Worm (Caenorhabditis elegans): ENCODE results near the gene ech-5.
"Not testable (repeated sequence)": the region's sequence is repeated elsewhere in the genome, so short reads cannot be mapped to it uniquely, and the experiment has no call there.

Gene ech-5

DNA sequence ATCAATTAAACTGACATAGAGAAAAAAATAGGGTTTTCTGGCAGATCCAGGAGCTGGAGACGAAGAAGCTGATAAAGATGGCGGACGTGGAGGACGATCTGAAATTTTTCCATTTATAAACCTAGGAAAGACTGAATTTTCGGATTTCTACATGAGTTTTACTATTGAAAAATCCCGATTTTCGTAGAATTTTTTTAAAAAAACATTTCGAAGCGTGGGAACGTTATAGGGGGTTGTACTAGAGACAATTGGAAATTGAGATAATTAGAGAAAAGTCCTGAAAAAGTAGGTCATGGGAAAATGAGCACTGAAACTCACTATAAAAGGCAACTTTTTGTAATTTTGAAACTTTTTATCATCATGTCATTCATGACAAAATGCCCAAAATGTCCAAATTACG is 25.8 kb upstream of the ech-5 start, which contains the start of gene F56B3.9:
Gene F56B3.9, plus strand, starts transcription at position 301 of the 400 bp plus-strand sequence.
- TF ChIP-seq nhr-232, sdc-2, ttx-3 (tag; optimal IDR thresholded peaks at IDR 0.05): not testable (repeated sequence)

DNA sequence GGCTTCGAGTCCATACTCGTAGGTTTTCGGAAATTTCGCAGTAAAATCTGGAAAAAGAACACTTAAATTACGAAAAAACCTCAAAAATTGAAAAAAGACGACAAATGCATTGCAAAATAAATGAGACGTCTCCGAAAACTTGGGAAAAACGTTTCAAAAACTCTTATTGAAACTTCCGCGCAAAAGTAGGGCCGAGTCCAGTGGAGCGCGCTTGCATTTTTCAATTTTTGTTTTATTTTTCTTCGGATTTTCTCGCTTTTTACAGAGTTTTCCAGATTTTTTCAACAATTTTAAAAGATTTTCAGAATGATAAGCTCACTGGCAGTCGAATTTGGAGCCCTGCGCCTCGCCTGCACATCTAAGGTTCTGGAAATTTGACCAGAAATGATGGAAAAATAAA is 23.9 kb upstream of the ech-5 start, which contains the start of gene mrpl-2:
Gene mrpl-2, plus strand, starts transcription at position 307 of the 400 bp plus-strand sequence.
- TF ChIP-seq ceh-30 (tag; optimal IDR thresholded peaks at IDR 0.05) = no peak
- TF ChIP-seq ahr-1 (tag; optimal IDR thresholded peaks at IDR 0.05) = no peak
- peak; percentile 9 for TF ChIP-seq elt-2 (tag; optimal IDR thresholded peaks at IDR 0.05)

DNA sequence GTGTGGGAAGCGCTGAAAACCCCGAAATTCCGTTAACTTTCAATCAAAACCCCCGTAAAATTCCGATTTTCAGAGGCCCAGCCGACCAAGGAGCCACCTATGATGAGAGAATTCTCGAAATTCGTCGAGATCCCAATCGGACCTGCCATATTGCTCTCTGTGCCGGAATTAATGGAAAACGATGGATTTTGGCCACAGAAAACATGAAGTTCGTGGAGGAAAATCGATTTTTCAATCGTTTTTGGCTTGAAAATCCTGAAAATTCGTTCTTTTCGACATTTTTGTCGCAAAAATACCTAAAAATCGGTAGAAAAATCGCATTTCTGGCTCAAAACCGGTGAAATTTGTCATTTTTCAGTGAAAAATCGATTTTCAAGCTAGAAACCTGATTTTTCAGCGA is 23.2 kb upstream of the ech-5 start:
- TF ChIP-seq ceh-48 (tag; optimal IDR thresholded peaks at IDR 0.05) (no peak), hlh-6 (tag; optimal IDR thresholded peaks at IDR 0.05) (no peak), ceh-18 (tag; optimal IDR thresholded peaks at IDR 0.05) (no peak), elt-4 (tag; optimal IDR thresholded peaks at IDR 0.05) (no peak), nhr-11 (tag; optimal IDR thresholded peaks at IDR 0.05) (no peak), pax-1 (tag; optimal IDR thresholded peaks at IDR 0.05) (no peak), dmd-4 (tag; optimal IDR thresholded peaks at IDR 0.05; ENCODE audit: borderline replicate concordance) (no peak), sdc-2 (tag; optimal IDR thresholded peaks at IDR 0.05) (no peak), ahr-1 (tag; optimal IDR thresholded peaks at IDR 0.05) (no peak), nfya-1 (tag; optimal IDR thresholded peaks at IDR 0.05) (no peak), hlh-30 (tag; optimal IDR thresholded peaks at IDR 0.05; ENCODE audit: insufficient read depth) (no peak)

DNA sequence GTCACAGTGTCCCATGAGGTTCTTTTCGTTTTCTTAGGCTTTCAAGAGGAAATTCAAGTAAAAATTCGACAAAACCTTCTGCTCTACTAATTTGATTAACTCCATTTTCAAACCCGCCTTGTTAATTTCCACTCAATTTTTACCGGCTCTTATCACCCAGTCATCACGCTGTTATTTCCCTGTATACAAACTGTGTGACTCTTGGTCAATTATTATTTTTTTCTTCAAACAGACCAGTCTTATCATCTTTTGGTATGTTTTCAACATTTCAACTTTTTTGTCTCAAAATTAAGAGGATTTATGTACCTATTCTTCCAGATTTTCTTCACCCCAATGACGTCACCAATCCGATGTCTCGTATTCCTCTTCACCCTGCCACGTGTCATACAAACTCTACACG is 18.3 kb upstream of the ech-5 start, which contains the start of gene ugt-52:
Gene ugt-52, plus strand, starts transcription at position 301 of the 400 bp plus-strand sequence.
- no peak for TF ChIP-seq zip-5 (tag; optimal IDR thresholded peaks at IDR 0.05)
- no peak for TF ChIP-seq pax-1 (tag; optimal IDR thresholded peaks at IDR 0.05)
- TF ChIP-seq pros-1 (tag; optimal IDR thresholded peaks at IDR 0.05) = no peak
- no peak for TF ChIP-seq fkh-6 (tag; optimal IDR thresholded peaks at IDR 0.05)
- no peak for TF ChIP-seq tbx-7 (tag; optimal IDR thresholded peaks at IDR 0.05)
- TF ChIP-seq rnt-1 (tag; optimal IDR thresholded peaks at IDR 0.05) = no peak
- no peak for TF ChIP-seq ref-2 (tag; optimal IDR thresholded peaks at IDR 0.05)
- no peak for TF ChIP-seq unc-3 (GFP tag; conservative IDR thresholded peaks at IDR 0.05)
- no peak for TF ChIP-seq unc-3 (tag; optimal IDR thresholded peaks at IDR 0.05)

DNA sequence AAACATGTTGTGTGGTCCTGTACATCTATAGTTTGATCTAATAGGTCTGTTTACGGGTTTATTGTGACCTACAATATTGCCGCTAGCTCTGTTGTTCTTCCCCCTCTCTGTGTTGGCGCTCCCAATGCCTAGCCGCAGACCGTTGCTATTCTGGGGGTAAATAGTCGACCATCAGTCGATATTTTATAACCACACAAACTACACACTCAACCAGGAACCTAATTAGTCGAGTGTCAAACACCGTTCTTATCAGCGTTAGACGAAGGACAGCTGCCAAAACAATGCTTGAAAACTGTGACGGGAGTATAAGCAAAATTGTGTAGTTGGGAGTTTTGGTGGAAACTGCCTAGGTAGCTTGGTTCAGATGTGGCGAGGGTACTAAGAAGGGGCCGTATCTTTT is 14.4 kb upstream of the ech-5 start:
- no peak for TF ChIP-seq odd-2 (tag; optimal IDR thresholded peaks at IDR 0.05)
- TF ChIP-seq ceh-9 (tag; optimal IDR thresholded peaks at IDR 0.05) = no peak
- TF ChIP-seq sox-2 (GFP tag; IDR thresholded peaks at IDR 0.05) = no peak
- no peak for TF ChIP-seq mec-3 (tag; optimal IDR thresholded peaks at IDR 0.05; ENCODE audit: borderline replicate concordance)
- TF ChIP-seq sdc-2 (tag; optimal IDR thresholded peaks at IDR 0.05) = no peak
- TF ChIP-seq eyg-1 (tag; optimal IDR thresholded peaks at IDR 0.05) = no peak
- no peak for TF ChIP-seq ets-4 (tag; optimal IDR thresholded peaks at IDR 0.05)
- no peak for TF ChIP-seq ceh-2 (tag; optimal IDR thresholded peaks at IDR 0.05)
- TF ChIP-seq ref-2 (tag; optimal IDR thresholded peaks at IDR 0.05) = no peak
- TF ChIP-seq ceh-14 (tag; optimal IDR thresholded peaks at IDR 0.05) = no peak
- no peak for TF ChIP-seq ceh-6 (GFP tag; optimal IDR thresholded peaks at IDR 0.05)
- no peak for TF ChIP-seq sox-4 (tag; optimal IDR thresholded peaks at IDR 0.05)
- no peak for TF ChIP-seq pat-9 (tag; optimal IDR thresholded peaks at IDR 0.05)
- no peak for TF ChIP-seq ahr-1 (tag; optimal IDR thresholded peaks at IDR 0.05)
- TF ChIP-seq hlh-6 (tag; optimal IDR thresholded peaks at IDR 0.05) = no peak
- no peak for TF ChIP-seq ceh-45 (GFP tag; IDR thresholded peaks at IDR 0.05)

Data from whole organism, late embryonic.